Worm (Caenorhabditis elegans) whole organism, L4/young adult: ENCODE measurements around the gene chil-21.

Experiments used
- W03F9.2 ChIP-seq: fragments of 150-350 bp; optimal IDR thresholded peaks from 2 replicates; lab custom pipeline; 2014; ENCODE audit warnings: missing biosample characterization, missing genetic modification characterization
- dao-5 ChIP-seq: sonication (generic microtip); optimal IDR thresholded peaks from 2 replicates; lab custom pipeline; 2016; ENCODE audit warnings: missing genotype, missing genetic modification characterization, moderate library complexity, missing compliant biosample characterization
- him-1 ChIP-seq: sonication (generic microtip); optimal IDR thresholded peaks from 2 replicates; lab custom pipeline; 2016; ENCODE audit warnings: missing genotype, missing genetic modification reagents, missing genetic modification characterization, missing compliant biosample characterization

Gene chil-21

DNA sequence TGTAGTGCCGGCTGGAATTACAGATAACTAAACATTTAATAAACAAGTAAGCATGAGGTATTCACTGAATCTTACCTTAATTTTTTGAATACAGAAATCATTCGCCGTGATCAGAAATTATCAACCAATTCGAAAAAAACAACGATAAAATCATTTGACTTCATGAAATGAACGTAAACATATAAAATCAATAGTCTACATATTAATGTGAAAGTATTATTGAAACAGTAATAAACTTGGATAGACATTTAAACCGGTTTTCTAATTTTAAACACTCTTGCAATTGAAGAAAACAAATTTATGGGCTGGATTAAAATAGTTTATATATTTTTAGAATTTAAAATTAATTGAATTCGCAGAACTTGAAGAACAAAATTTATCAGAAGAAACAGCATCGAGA, 19.9 kb downstream of the chil-21 start, which contains the start of gene chil-16:
TSS of gene chil-16 (minus strand) at position 101 of the 400 bp plus-strand sequence.
- no peak for TF ChIP-seq W03F9.2 (tag; lab: Kevin White, UChicago)
- TF ChIP-seq dao-5 (tag; lab: Kevin White, UChicago) = no peak
- TF ChIP-seq him-1 = no peak

ce11 chrII:9440060-9440459, 21.7 kb downstream of the chil-21 start, which contains the start of gene chil-17:
Gene chil-17 (minus strand): TSS chrII:9440160.
- no peak for TF ChIP-seq W03F9.2 (tag; lab: Kevin White, UChicago)
- no peak for TF ChIP-seq dao-5 (tag; lab: Kevin White, UChicago)

DNA sequence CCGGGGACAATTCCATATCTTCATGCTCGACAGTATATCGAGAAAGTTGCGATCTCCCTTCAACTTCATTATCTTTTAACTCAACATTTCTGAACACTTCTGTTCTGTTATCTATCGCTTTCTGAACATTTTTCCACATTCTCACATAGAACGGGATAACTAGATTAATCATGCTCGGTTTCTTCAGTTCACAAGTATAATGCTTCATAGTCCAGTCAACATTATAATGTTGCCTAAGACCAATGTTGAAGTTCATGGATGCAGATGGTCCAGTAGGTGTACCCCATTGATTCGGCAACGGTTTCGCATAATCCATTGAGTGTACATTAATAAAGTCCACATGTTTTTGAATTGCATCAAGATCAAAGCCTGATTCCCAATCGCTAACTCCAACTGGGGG, 22.9 kb downstream of the chil-21 start:
- no peak for TF ChIP-seq him-1
- no peak for TF ChIP-seq W03F9.2 (tag; lab: Kevin White, UChicago)
- TF ChIP-seq dao-5 (tag; lab: Kevin White, UChicago) = no peak

ce11 chrII:9438227-9438626, 23.6 kb downstream of the chil-21 start, which contains the start of gene chil-13:
Gene chil-13 (minus strand): TSS chrII:9438327.
- TF ChIP-seq dao-5 (tag; lab: Kevin White, UChicago) (no peak), him-1 (no peak), W03F9.2 (tag; lab: Kevin White, UChicago) (no peak)

ce11 chrII:9436009-9436408, 25.8 kb downstream of the chil-21 start, which contains the start of gene kin-16:
Gene kin-16 (minus strand): TSS chrII:9436109.
- TF ChIP-seq dao-5 (tag; lab: Kevin White, UChicago) = no peak

ce11 chrII:9433609-9434008, 28.2 kb downstream of the chil-21 start, which contains the start of gene kin-15:
Gene kin-15 (minus strand): TSS chrII:9433709.
- TF ChIP-seq him-1 (no peak), W03F9.2 (tag; lab: Kevin White, UChicago) (no peak), dao-5 (tag; lab: Kevin White, UChicago) (no peak)

ce11 chrII:9431119-9431518, 30.7 kb downstream of the chil-21 start:
- TF ChIP-seq dao-5 (tag; lab: Kevin White, UChicago) = no peak

DNA sequence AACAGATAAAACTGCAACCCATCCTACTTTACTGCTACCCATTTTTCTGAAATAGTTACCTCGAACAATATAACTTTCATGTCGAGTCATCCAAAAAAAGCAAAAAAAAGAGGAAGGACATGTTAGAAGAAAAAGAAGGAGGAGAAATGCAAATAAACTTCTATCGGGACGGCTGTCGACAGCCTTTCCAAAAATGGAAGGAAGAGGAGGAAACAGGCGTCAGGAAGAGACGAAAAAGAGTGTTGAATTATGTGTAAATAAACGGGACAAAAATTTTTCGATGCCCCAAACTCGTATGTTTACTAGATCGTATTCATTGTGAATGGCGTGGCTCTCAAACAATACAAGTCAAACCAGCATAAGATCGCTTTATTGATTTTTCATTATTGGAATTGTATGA, 34.1 kb downstream of the chil-21 start, which contains the start of gene M176.5:
TSS of gene M176.5 (minus strand) at position 101 of the 400 bp plus-strand sequence.
- TF ChIP-seq him-1 (no peak), dao-5 (tag; lab: Kevin White, UChicago) (no peak), W03F9.2 (tag; lab: Kevin White, UChicago) (no peak)

- no peak for TF ChIP-seq W03F9.2 (tag; lab: Kevin White, UChicago)
- TF ChIP-seq him-1 = no peak
- TF ChIP-seq dao-5 (tag; lab: Kevin White, UChicago) = no peak
These were observed 35.7 kb downstream of the chil-21 start, which contains the start of gene M176.10 for ce11 chrII:9426076-9426475. Gene M176.10 (minus strand): TSS chrII:9426176.

- TF ChIP-seq dao-5 (tag; lab: Kevin White, UChicago) = no peak
- no peak for TF ChIP-seq him-1
- no peak for TF ChIP-seq W03F9.2 (tag; lab: Kevin White, UChicago)
These were observed 39.8 kb downstream of the chil-21 start, which contains the start of gene M176.11 for ce11 chrII:9421969-9422368. Gene M176.11 (plus strand): TSS chrII:9422269.

- no peak for TF ChIP-seq him-1
- no peak for TF ChIP-seq dao-5 (tag; lab: Kevin White, UChicago)
- no peak for TF ChIP-seq W03F9.2 (tag; lab: Kevin White, UChicago)
These were observed 42.8 kb downstream of the chil-21 start for ce11 chrII:9418843-9419532.

DNA sequence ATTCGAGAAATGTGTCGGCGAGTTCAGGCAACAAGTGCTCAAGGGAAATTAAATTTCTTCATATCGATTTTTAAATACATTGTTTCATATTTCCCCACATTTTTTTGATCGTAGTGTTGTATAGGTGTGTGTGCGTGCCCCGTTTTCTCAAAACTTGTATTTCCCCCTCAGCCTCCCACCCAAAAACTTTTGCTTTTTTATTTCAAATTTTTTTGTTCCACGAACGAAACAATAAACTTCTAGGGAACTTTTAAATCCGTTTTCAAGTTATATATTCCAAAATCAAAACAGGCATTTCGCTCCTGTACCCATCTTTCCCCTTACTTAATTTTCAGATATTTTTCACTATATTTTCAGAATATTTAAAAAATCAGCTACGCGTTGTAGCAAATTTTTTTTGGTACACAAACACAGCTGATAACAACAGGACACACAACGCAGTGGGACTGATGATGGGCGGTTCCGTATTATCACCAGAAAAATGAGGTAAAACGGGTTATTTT, 43.7 kb downstream of the chil-21 start, which contains the start of the genes M176.4 and M176.16:
TSS of gene M176.4 (plus strand) at position 301 of the 503 bp plus-strand sequence.
TSS of gene M176.16 (plus strand) at position 453 of the 503 bp plus-strand sequence.
- TF ChIP-seq W03F9.2 (tag; lab: Kevin White, UChicago) (no peak), him-1 (no peak), dao-5 (tag; lab: Kevin White, UChicago) (no peak)

- TF ChIP-seq him-1 = no peak
- TF ChIP-seq dao-5 (tag; lab: Kevin White, UChicago) = no peak
- peak; percentile 81 for TF ChIP-seq W03F9.2 (tag; lab: Kevin White, UChicago)
These were observed 45.2 kb downstream of the chil-21 start, which contains the start of the genes gss-1 and chch-3 for ce11 chrII:9416381-9417276. Gene gss-1 (minus strand): TSS chrII:9416431. Gene chch-3 (plus strand): TSS chrII:9417013.
